Fruit fly (Drosophila melanogaster) whole organism, adult: Measurements from ENCODE around the gene ZnT86D.

ENCODE experiments used
- CG11617 ChIP-seq: fragments of 200-800 bp; sonication (Bioruptor generic); optimal IDR thresholded peaks from 2 replicates; lab custom pipeline; 2017; ENCODE audit warnings: mild to moderate bottlenecking, missing biosample characterization, missing genetic modification reagents, missing genetic modification characterization
- CG12768 ChIP-seq: fragments of 200-800 bp; sonication (Bioruptor generic); optimal IDR thresholded peaks from 2 replicates; lab custom pipeline; 2017; ENCODE audit warnings: missing biosample characterization, missing genetic modification characterization, mild to moderate bottlenecking, moderate library complexity, missing genetic modification reagents
- CG14711 ChIP-seq: fragments of 200-800 bp; sonication (Bioruptor generic); optimal IDR thresholded peaks from 2 replicates; lab custom pipeline; 2018; ENCODE audit warnings: missing biosample characterization, mild to moderate bottlenecking, missing genetic modification characterization, moderate library complexity
- CG1620 ChIP-seq: fragments of 200-800 bp; sonication (Bioruptor generic); optimal IDR thresholded peaks from 2 replicates; lab custom pipeline; 2016; ENCODE audit warnings: missing biosample characterization, missing genetic modification characterization
- CG33017 ChIP-seq: fragments of 200-800 bp; sonication (Bioruptor generic); optimal IDR thresholded peaks from 2 replicates; lab custom pipeline; 2018; ENCODE audit warnings: missing biosample characterization, mild to moderate bottlenecking, missing genetic modification characterization, moderate library complexity
- CG5204 ChIP-seq: fragments of 200-800 bp; sonication (Bioruptor generic); optimal IDR thresholded peaks from 2 replicates; lab custom pipeline; 2016; ENCODE audit warnings: missing biosample characterization, missing genetic modification characterization
- CG7045 ChIP-seq: fragments of 200-800 bp; sonication (Bioruptor generic); optimal IDR thresholded peaks from 2 replicates; lab custom pipeline; 2017; ENCODE audit warnings: missing biosample characterization, mild to moderate bottlenecking, missing genetic modification characterization
- CG7101 ChIP-seq: fragments of 200-800 bp; sonication (Bioruptor generic); optimal IDR thresholded peaks from 2 replicates; lab custom pipeline; 2018; ENCODE audit warnings: missing biosample characterization, mild to moderate bottlenecking, missing genetic modification characterization, moderate library complexity
- Clk ChIP-seq: fragments of 200-800 bp; sonication (Bioruptor generic); optimal IDR thresholded peaks from 2 replicates; lab custom pipeline; 2017; ENCODE audit warnings: missing biosample characterization, missing genetic modification characterization
- Crg-1 ChIP-seq: fragments of 200-800 bp; sonication (Bioruptor generic); optimal IDR thresholded peaks from 2 replicates; lab custom pipeline; 2016; ENCODE audit warnings: missing biosample characterization, missing genetic modification characterization
- Hr96 ChIP-seq: fragments of 200-800 bp; sonication (Bioruptor generic); optimal IDR thresholded peaks from 2 replicates; lab custom pipeline; 2016; ENCODE audit warnings: missing biosample characterization, missing genetic modification characterization
- Mnt ChIP-seq: fragments of 200-800 bp; sonication (Bioruptor generic); optimal IDR thresholded peaks from 2 replicates; lab custom pipeline; 2016; ENCODE audit warnings: missing biosample characterization, mild to moderate bottlenecking, missing genetic modification characterization
- bab1 ChIP-seq: fragments of 200-800 bp; sonication (Bioruptor generic); optimal IDR thresholded peaks from 3 replicates; lab custom pipeline; 2019; ENCODE audit warnings: missing biosample characterization, mild to moderate bottlenecking, missing genetic modification characterization, moderate library complexity
- cic ChIP-seq: fragments of 200-800 bp; sonication (Bioruptor generic); optimal IDR thresholded peaks from 2 replicates; lab custom pipeline; 2017; ENCODE audit warnings: missing biosample characterization, mild to moderate bottlenecking, missing genetic modification characterization, moderate library complexity
- cnc ChIP-seq, 2 experiments: fragments of >200 bp; optimal IDR thresholded peaks; 2 replicates each; lab custom pipeline; 2017
- kay ChIP-seq: fragments of 200-800 bp; sonication (Bioruptor generic); peaks from one replicate; lab custom pipeline; 2016; ENCODE audit warnings: missing biosample characterization, missing genetic modification characterization, borderline replicate concordance
- ovo ChIP-seq: fragments of 200-800 bp; sonication (Bioruptor generic); optimal IDR thresholded peaks from 2 replicates; lab custom pipeline; 2016; ENCODE audit warnings: missing biosample characterization, missing genetic modification characterization
- pad ChIP-seq: fragments of 200-800 bp; sonication (Bioruptor generic); optimal IDR thresholded peaks from 3 replicates; lab custom pipeline; 2017; ENCODE audit warnings: missing biosample characterization, missing genetic modification characterization, mild to moderate bottlenecking, moderate library complexity, missing genetic modification reagents
- tj ChIP-seq: fragments of 200-800 bp; sonication (Bioruptor generic); optimal IDR thresholded peaks from 3 replicates; lab custom pipeline; 2017; ENCODE audit warnings: missing biosample characterization, mild to moderate bottlenecking, missing genetic modification characterization, moderate library complexity
- toe ChIP-seq: fragments of 200-800 bp; sonication (Bioruptor generic); optimal IDR thresholded peaks from 2 replicates; lab custom pipeline; 2016; ENCODE audit warnings: missing biosample characterization, missing genetic modification characterization

The ZnT86D gene

dm6 chr3R:11167931-11168465, 46.3 kb downstream of the ZnT86D start, which contains the start of gene Ugt35E2:
Ugt35E2 (minus strand) TSS chr3R:11167981.
- TF ChIP-seq Hr96 (GFP tag; lab: Kevin White, UChicago) (no peak), Crg-1 (GFP tag; lab: Kevin White, UChicago) (no peak), CG1620 (no peak), CG7045 (GFP tag; lab: Kevin White, UChicago) (no peak), CG11617 (GFP tag; lab: Kevin White, UChicago) (no peak), CG7101 (tag; lab: Kevin White, UChicago) (no peak), CG14711 (tag; lab: Kevin White, UChicago) (no peak), CG5204 (GFP tag; lab: Kevin White, UChicago) (no peak), ovo (GFP tag; lab: Kevin White, UChicago) (no peak)

- TF ChIP-seq toe (GFP tag; lab: Kevin White, UChicago), result no peak
- TF ChIP-seq cic (GFP tag; lab: Kevin White, UChicago), result no peak
- no peak for TF ChIP-seq CG12768 (GFP tag; lab: Kevin White, UChicago)
- TF ChIP-seq Mnt (GFP tag; lab: Kevin White, UChicago), result no peak
- TF ChIP-seq CG5204 (GFP tag; lab: Kevin White, UChicago), result no peak
- TF ChIP-seq Clk, result no peak
- TF ChIP-seq bab1, result no peak
- TF ChIP-seq CG33017 (tag; lab: Kevin White, UChicago), result no peak
- no peak for TF ChIP-seq pad
- TF ChIP-seq CG14711 (tag; lab: Kevin White, UChicago), result no peak
- no peak for TF ChIP-seq CG11617 (GFP tag; lab: Kevin White, UChicago)
- no peak for TF ChIP-seq ovo (GFP tag; lab: Kevin White, UChicago)
- no peak for TF ChIP-seq Crg-1 (GFP tag; lab: Kevin White, UChicago)
- no peak for TF ChIP-seq CG7101 (tag; lab: Kevin White, UChicago)
- no peak for TF ChIP-seq tj (GFP tag; lab: Kevin White, UChicago)
- TF ChIP-seq CG1620, result no peak
- no peak for TF ChIP-seq cnc (optimal IDR thresholded peaks at IDR 0.05; lab: Kevin White, UChicago)
- no peak for TF ChIP-seq kay
- no peak for TF ChIP-seq Hr96 (GFP tag; lab: Kevin White, UChicago)
Measured at dm6 chr3R:11165974-11166373, 48.4 kb downstream of the ZnT86D start, which contains the start of gene Ugt35E1. Ugt35E1 (minus strand) TSS chr3R:11166074.
